Worm (Caenorhabditis elegans) whole organism, young adult: ENCODE measurements around the gene F41C6.4.

ENCODE experiments used
- B0261.1 ChIP-seq: sonication (generic microtip); optimal IDR thresholded peaks from 2 replicates; lab custom pipeline; 2016; ENCODE audit warnings: mild to moderate bottlenecking, missing genetic modification characterization, moderate library complexity, missing compliant biosample characterization
- F49E8.2 ChIP-seq: sonication (generic microtip); optimal IDR thresholded peaks from 3 replicates; lab custom pipeline; 2017; ENCODE audit warnings: missing genetic modification characterization, mild to moderate bottlenecking, missing compliant biosample characterization, antibody characterized with exemption, moderate library complexity; ENCODE audit not compliant: insufficient read depth
- F52B5.7 ChIP-seq: sonication (generic microtip); optimal IDR thresholded peaks from 2 replicates; lab custom pipeline; 2016; ENCODE audit warnings: mild to moderate bottlenecking, missing genetic modification characterization, missing compliant biosample characterization
- K12H6.12 ChIP-seq: fragments of 200-800 bp; sonication (Bioruptor generic); optimal IDR thresholded peaks from 2 replicates; lab custom pipeline; 2018; ENCODE audit warnings: mild to moderate bottlenecking, missing genetic modification characterization, missing compliant biosample characterization
- Y53G8AR.9 ChIP-seq: fragments of 200-800 bp; sonication (Bioruptor generic); conservative IDR thresholded peaks from 2 replicates; pipeline ENCODE4 v1.3.6; 2022; ENCODE audit warnings: missing genetic modification reagents, missing genetic modification characterization, missing compliant biosample characterization
- Y56A3A.18 ChIP-seq: fragments of 200-800 bp; sonication (Bioruptor generic); IDR thresholded peaks from 2 replicates; pipeline ENCODE4 v1.3.6; 2022; ENCODE audit warnings: missing genetic modification reagents, missing genetic modification characterization, missing compliant biosample characterization
- cebp-1 ChIP-seq, 2 experiments: fragments of 200-800 bp in 1 of 2; sonication (Bioruptor generic) in 1 of 2; sonication (generic microtip) in 1 of 2; IDR thresholded peaks in 1 of 2; optimal IDR thresholded peaks in 1 of 2; 2 replicates each; pipeline versions ENCODE4 v1.3.6 to Lab custom; 2017 to 2022; ENCODE audit warnings: missing compliant biosample characterization in 2 of 2, missing genetic modification characterization in 2 of 2, mild to moderate bottlenecking in 1 of 2, missing genetic modification reagents in 1 of 2, moderate library complexity in 1 of 2
- ceh-58 ChIP-seq: fragments of 200-800 bp; sonication (Bioruptor generic); IDR thresholded peaks from 2 replicates; pipeline ENCODE4 v1.3.6; 2022; ENCODE audit warnings: missing genetic modification characterization, missing compliant biosample characterization
- dox-1 ChIP-seq: fragments of 200-800 bp; sonication (Bioruptor generic); IDR thresholded peaks from 2 replicates; pipeline ENCODE4 v1.3.6; 2022; ENCODE audit warnings: missing genetic modification reagents, missing genetic modification characterization, missing compliant biosample characterization
- ekl-4 ChIP-seq: fragments of 200-800 bp; sonication (Bioruptor generic); IDR thresholded peaks from 2 replicates; pipeline ENCODE4 v1.3.6; 2022; ENCODE audit warnings: missing genetic modification reagents, missing genetic modification characterization, missing compliant biosample characterization
- gei-17 ChIP-seq: fragments of 200-800 bp; sonication (Bioruptor generic); optimal IDR thresholded peaks from 2 replicates; lab custom pipeline; 2018; ENCODE audit warnings: mild to moderate bottlenecking, missing genetic modification characterization, missing compliant biosample characterization
- hmg-1.2 ChIP-seq: fragments of 200-800 bp; sonication (Bioruptor generic); IDR thresholded peaks from 2 replicates; pipeline ENCODE4 v1.3.6; 2022; ENCODE audit warnings: missing genetic modification reagents, missing genetic modification characterization, missing compliant biosample characterization
- lir-1 ChIP-seq: fragments of 200-800 bp; sonication (Bioruptor generic); conservative IDR thresholded peaks from 2 replicates; pipeline ENCODE4 v1.3.6; 2022; ENCODE audit warnings: missing genetic modification reagents, missing genetic modification characterization, missing compliant biosample characterization
- mxl-1 ChIP-seq: sonication (generic microtip); optimal IDR thresholded peaks from 2 replicates; lab custom pipeline; 2016; ENCODE audit warnings: missing genetic modification characterization, missing compliant biosample characterization
- nhr-80 ChIP-seq: sonication (generic microtip); optimal IDR thresholded peaks from 2 replicates; lab custom pipeline; 2016; ENCODE audit warnings: missing genetic modification characterization, missing compliant biosample characterization
- sdz-38 ChIP-seq: sonication (generic microtip); optimal IDR thresholded peaks from 2 replicates; lab custom pipeline; 2016; ENCODE audit warnings: missing genotype, missing genetic modification characterization, missing compliant biosample characterization
- sea-2 ChIP-seq: fragments of 200-800 bp; sonication (Bioruptor generic); IDR thresholded peaks from 2 replicates; pipeline ENCODE4 v1.3.6; 2022; ENCODE audit warnings: missing genetic modification characterization, missing compliant biosample characterization
- snpc-1.3 ChIP-seq: sonication (generic microtip); optimal IDR thresholded peaks from 2 replicates; lab custom pipeline; 2017; ENCODE audit warnings: missing genetic modification characterization, mild to moderate bottlenecking, missing compliant biosample characterization, antibody characterized with exemption, moderate library complexity, missing genotype, missing genetic modification reagents; ENCODE audit not compliant: insufficient read depth
- snpc-4 ChIP-seq, 5 experiments: fragments of 150-350 bp in 1 of 5; sonication (generic microtip) in 4 of 5; optimal IDR thresholded peaks; 2 replicates each; lab custom pipeline; 2014 to 2018; ENCODE audit warnings: missing genetic modification characterization in 5 of 5, missing biosample characterization in 3 of 5, antibody characterized with exemption in 2 of 5, mild to moderate bottlenecking in 2 of 5, missing compliant biosample characterization in 2 of 5, missing genotype in 2 of 5, moderate library complexity in 2 of 5, missing genetic modification reagents in 1 of 5
- unc-62 ChIP-seq: fragments of 150-350 bp; optimal IDR thresholded peaks from 2 replicates; lab custom pipeline; 2014; ENCODE audit warnings: missing biosample characterization, missing genetic modification reagents, missing genetic modification characterization
- ztf-28 ChIP-seq: fragments of 200-800 bp; sonication (Bioruptor generic); IDR thresholded peaks from 2 replicates; pipeline ENCODE4 v1.3.6; 2022; ENCODE audit warnings: missing genetic modification reagents, missing genetic modification characterization, missing compliant biosample characterization

The F41C6.4 gene

ce11 chrX:6840670-6841308, 33.8 kb downstream of the F41C6.4 start, which contains the start of the genes glr-6 and asg-2 (continued):
- TF ChIP-seq nhr-80 (tag; lab: Kevin White, UChicago) (peak; percentile 69), snpc-1.3 (tag; lab: Kevin White, UChicago) (no peak), ceh-58 (no peak), Y53G8AR.9 (GFP tag; lab: Robert Waterston, UW) (no peak), B0261.1 (no peak), gei-17 (no peak), sdz-38 (tag; lab: Kevin White, UChicago) (no peak), F52B5.7 (no peak), F49E8.2 (tag; lab: Kevin White, UChicago) (no peak), mxl-1 (tag; lab: Kevin White, UChicago) (no peak), unc-62 (GFP tag; lab: Kevin White, UChicago) (no peak), sea-2 (GFP tag; lab: Robert Waterston, UW) (no peak), snpc-4 (GFP tag; optimal IDR thresholded peaks at IDR 0.05; lab: Kevin White, UChicago) (no peak), snpc-4 (tag; optimal IDR thresholded peaks at IDR 0.05; lab: Kevin White, UChicago) (peak in 1 of 4 experiments; percentile 8), dox-1 (GFP tag; lab: Robert Waterston, UW) (no peak; the same call in 1 of the 2 replicates), ekl-4 (no peak)

ce11 chrX:6836065-6836527, 38.5 kb downstream of the F41C6.4 start, which contains the start of gene F41B4.3:
TSS of gene F41B4.3 (minus strand) at chrX:6836115.
- TF ChIP-seq hmg-1.2 (GFP tag; lab: Robert Waterston, UW) (peak; percentile 72), F49E8.2 (tag; lab: Kevin White, UChicago) (no peak), cebp-1 (GFP tag; IDR thresholded peaks at IDR 0.05; lab: Robert Waterston, UW) (peak; percentile 85), cebp-1 (tag; optimal IDR thresholded peaks at IDR 0.05; lab: Kevin White, UChicago) (peak; percentile 96)

ce11 chrX:6835166-6835565, 39.5 kb downstream of the F41C6.4 start, which contains the start of gene F41B4.2:
TSS of gene F41B4.2 (minus strand) at chrX:6835266.
- TF ChIP-seq lir-1 (GFP tag; lab: Robert Waterston, UW) (no peak), dox-1 (GFP tag; lab: Robert Waterston, UW) (no peak), mxl-1 (tag; lab: Kevin White, UChicago) (no peak), snpc-4 (GFP tag; optimal IDR thresholded peaks at IDR 0.05; lab: Kevin White, UChicago) (no peak), snpc-4 (tag; optimal IDR thresholded peaks at IDR 0.05; lab: Kevin White, UChicago) (no peak), Y56A3A.18 (GFP tag; lab: Robert Waterston, UW) (no peak)

ce11 chrX:6825840-6826239, 48.8 kb downstream of the F41C6.4 start, which contains the start of gene F41B4.1:
TSS of gene F41B4.1 (minus strand) at chrX:6825862.
- TF ChIP-seq ztf-28: no peak
- peak; percentile 7 for TF ChIP-seq K12H6.12
- TF ChIP-seq, all 124 proteins: peak for 1
